Fruit fly (Drosophila melanogaster): ENCODE data around the gene Cpr64Aa.

Gene Cpr64Aa

DNA sequence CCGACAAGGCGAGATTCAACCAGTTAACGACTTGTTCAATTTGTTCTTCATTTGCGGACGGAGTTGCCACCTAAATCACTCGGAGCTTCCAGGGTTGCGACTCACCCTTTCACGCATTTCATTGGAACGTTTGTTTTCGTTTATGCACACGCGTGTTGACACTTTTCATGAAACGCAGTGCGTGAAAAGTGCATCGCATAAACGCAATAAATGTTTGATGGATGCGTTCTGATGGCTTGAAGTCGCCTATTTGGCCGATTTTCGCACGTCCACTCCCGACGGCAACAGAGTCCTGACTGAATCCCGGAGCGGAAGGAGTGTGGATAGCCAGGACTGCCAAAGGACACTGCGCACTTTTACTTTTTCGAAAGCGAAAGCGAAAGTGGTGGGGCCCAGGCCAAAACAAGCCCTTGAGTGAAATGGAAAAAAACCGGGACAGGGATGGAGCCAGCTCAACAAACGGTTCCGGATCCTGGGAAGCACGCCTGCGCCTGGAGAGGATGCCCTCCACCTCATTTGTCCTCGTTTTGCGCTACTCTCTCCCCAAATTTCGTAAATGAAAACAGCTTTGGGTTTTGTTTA lies 30.9 kb downstream of the Cpr64Aa start, which contains the start of gene Teh4 (continued):
- TF ChIP-seq Gug (GFP tag; IDR thresholded peaks at IDR 0.05) (no peak), lz (GFP tag; optimal IDR thresholded peaks at IDR 0.05) (no peak), Eip78C (GFP tag) (no peak), CG3919 (GFP tag; optimal IDR thresholded peaks at IDR 0.05) (no peak), Smox (GFP tag; optimal IDR thresholded peaks at IDR 0.05) (no peak), CG6854 (GFP tag; optimal IDR thresholded peaks at IDR 0.05) (no peak), dac (GFP tag; optimal IDR thresholded peaks at IDR 0.05) (no peak), Blimp-1 (GFP tag; optimal IDR thresholded peaks at IDR 0.05) (no peak), pdm3 (GFP tag; optimal IDR thresholded peaks at IDR 0.05) (no peak), esn (GFP tag; optimal IDR thresholded peaks at IDR 0.05) (no peak), CG34406 (GFP tag; optimal IDR thresholded peaks at IDR 0.05) (no peak), CG6792 (GFP tag; optimal IDR thresholded peaks at IDR 0.05) (no peak), Hr39 (GFP tag; optimal IDR thresholded peaks at IDR 0.05) (no peak), Sox15 (GFP tag; optimal IDR thresholded peaks at IDR 0.05) (no peak), CG11902 (GFP tag; optimal IDR thresholded peaks at IDR 0.05) (no peak), CG1621 (tag; optimal IDR thresholded peaks at IDR 0.05) (peak; percentile 38), CG32006 (GFP tag; optimal IDR thresholded peaks at IDR 0.05) (no peak), CG11762 (GFP tag; optimal IDR thresholded peaks at IDR 0.05; ENCODE audit: insufficient read depth) (no peak), Hr38 (GFP tag; optimal IDR thresholded peaks at IDR 0.05) (no peak), CG6163 (GFP tag; IDR thresholded peaks at IDR 0.05) (no peak), CG8632 (GFP tag; optimal IDR thresholded peaks at IDR 0.05) (no peak), CG31627 (GFP tag; optimal IDR thresholded peaks at IDR 0.05) (no peak), Sox14 (GFP tag; optimal IDR thresholded peaks at IDR 0.05) (no peak), CG10631 (GFP tag; optimal IDR thresholded peaks at IDR 0.05) (no peak), CG6808 (GFP tag; optimal IDR thresholded peaks at IDR 0.05) (peak; percentile 61), svp (GFP tag) (peak; percentile 46), dsx (GFP tag; optimal IDR thresholded peaks at IDR 0.05; ENCODE audit: poor library complexity, severe bottlenecking) (no peak), CG11294 (GFP tag; IDR thresholded peaks at IDR 0.05) (no peak), OdsH (GFP tag; optimal IDR thresholded peaks at IDR 0.05) (no peak), Eip75B (GFP tag; optimal IDR thresholded peaks at IDR 0.05) (no peak), net (GFP tag; optimal IDR thresholded peaks at IDR 0.05) (peak; percentile 5), CG15336 (GFP tag; IDR thresholded peaks at IDR 0.05) (no peak), Eip93F (GFP tag; optimal IDR thresholded peaks at IDR 0.05) (no peak), Ets21C (GFP tag; optimal IDR thresholded peaks at IDR 0.05) (no peak)

DNA sequence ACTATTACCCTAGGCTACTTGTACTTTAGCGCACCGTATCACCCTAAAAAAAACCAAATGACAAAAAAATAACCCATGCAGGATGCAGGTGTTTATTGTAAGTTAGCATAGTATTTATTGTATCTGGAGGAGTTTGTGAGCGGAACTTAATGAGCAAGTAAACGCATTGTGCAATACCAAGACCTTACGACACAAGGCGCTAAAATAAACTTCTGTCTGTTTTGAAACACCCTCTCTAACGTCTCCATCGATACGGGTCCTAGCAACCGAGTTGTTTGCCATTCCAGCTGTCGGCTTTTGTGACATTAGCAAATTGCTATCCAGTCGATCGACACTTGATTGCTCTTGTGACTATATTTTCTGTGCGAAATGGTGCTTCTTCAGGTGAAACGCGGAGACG lies 35.4 kb downstream of the Cpr64Aa start, which contains the start of gene CG18675:
TSS of gene CG18675 (plus strand) at position 301 of the 400 bp plus-strand sequence.
- no peak for TF ChIP-seq dac (GFP tag; optimal IDR thresholded peaks at IDR 0.05)
- TF ChIP-seq Sox102F (GFP tag; optimal IDR thresholded peaks at IDR 0.05) = no peak
- no peak for TF ChIP-seq Gug (GFP tag; IDR thresholded peaks at IDR 0.05)
- TF ChIP-seq Ets96B (tag; optimal IDR thresholded peaks at IDR 0.05) = no peak
- TF ChIP-seq dsx (GFP tag; optimal IDR thresholded peaks at IDR 0.05; ENCODE audit: poor library complexity, severe bottlenecking) = no peak
- TF ChIP-seq CG8319 (GFP tag; optimal IDR thresholded peaks at IDR 0.05) = no peak
- no peak for TF ChIP-seq salr (GFP tag; optimal IDR thresholded peaks at IDR 0.05)
- TF ChIP-seq achi (GFP tag; optimal IDR thresholded peaks at IDR 0.05) = no peak
- no peak for TF ChIP-seq OdsH (GFP tag; optimal IDR thresholded peaks at IDR 0.05)
- TF ChIP-seq Smox (GFP tag; optimal IDR thresholded peaks at IDR 0.05) = no peak
